Worm (Caenorhabditis elegans): ENCODE measurements around the gene F43C1.5.

DNA sequence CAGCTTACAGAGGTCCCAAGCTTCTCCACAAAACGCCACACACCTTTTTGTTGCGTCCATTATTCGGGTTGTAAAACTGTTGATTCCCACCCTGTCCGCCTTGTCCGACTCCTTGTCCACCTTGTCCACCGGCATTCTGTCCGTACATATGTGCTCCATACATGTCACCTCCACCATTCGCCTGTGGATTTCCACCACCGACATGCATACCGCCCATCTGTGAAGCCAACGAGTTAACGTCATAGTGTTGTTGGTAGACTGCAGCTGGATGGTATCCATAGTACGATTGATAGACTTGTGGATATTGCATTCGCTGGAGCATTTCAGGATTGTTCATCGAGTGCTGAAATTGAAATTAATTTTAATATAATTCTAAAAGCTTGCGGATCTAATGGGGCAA lies 48.8 kb downstream of the F43C1.5 start:
- TF ChIP-seq sma-9 (GFP tag; optimal IDR thresholded peaks at IDR 0.05), result no peak
- TF ChIP-seq sma-9 (tag; optimal IDR thresholded peaks at IDR 0.05), result no peak
- no peak for TF ChIP-seq snpc-4 (tag; optimal IDR thresholded peaks at IDR 0.05)
- TF ChIP-seq lsy-2 (tag; optimal IDR thresholded peaks at IDR 0.05), result no peak
- no peak for TF ChIP-seq fos-1 (tag; optimal IDR thresholded peaks at IDR 0.05)
- no peak for TF ChIP-seq nhr-25 (tag; optimal IDR thresholded peaks at IDR 0.05)
- no peak for TF ChIP-seq aly-2 (tag; optimal IDR thresholded peaks at IDR 0.05)
- no peak for TF ChIP-seq egl-27 (tag; optimal IDR thresholded peaks at IDR 0.05)
- TF ChIP-seq nhr-77 (tag; optimal IDR thresholded peaks at IDR 0.05), result no peak
- no peak for TF ChIP-seq R02D3.7 (tag; optimal IDR thresholded peaks at IDR 0.05)
- TF ChIP-seq dmd-4 (tag; optimal IDR thresholded peaks at IDR 0.05), result no peak
- TF ChIP-seq zag-1 (tag; optimal IDR thresholded peaks at IDR 0.05), result no peak
- no peak for TF ChIP-seq lin-39 (tag; optimal IDR thresholded peaks at IDR 0.05)
- no peak for TF ChIP-seq unc-62 (GFP tag; optimal IDR thresholded peaks at IDR 0.05)
- no peak for TF ChIP-seq sma-3 (GFP tag; optimal IDR thresholded peaks at IDR 0.05)

Measured in whole organism, L2 larva.